Worm (Caenorhabditis elegans): Measurements from ENCODE around the gene Y105C5B.8.

The Y105C5B.8 gene

DNA sequence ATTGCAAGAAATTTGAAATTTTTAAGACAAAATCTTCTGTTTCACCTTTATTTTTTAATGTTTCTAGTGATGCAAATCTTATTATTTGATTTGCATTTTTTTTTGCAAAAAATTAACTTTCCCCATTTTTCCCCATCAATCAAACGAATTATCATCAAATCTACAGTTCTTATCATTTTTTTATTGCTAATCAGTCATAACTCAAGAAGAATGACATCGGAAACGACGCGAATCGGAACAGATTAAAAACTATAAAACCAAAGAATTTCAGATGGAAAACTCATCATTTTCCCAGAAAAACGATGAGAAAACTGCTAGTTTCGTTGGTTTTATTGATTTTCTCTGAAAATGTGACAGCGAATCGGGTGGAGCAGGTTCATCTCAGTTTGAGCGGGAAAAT lies 25.0 kb upstream of the Y105C5B.8 start, which contains the start of gene Y105C5B.15:
Gene Y105C5B.15 (plus strand): TSS at position 297 of the 400 bp plus-strand sequence.
- TF ChIP-seq sea-1 (GFP tag; conservative IDR thresholded peaks at IDR 0.05) = no peak
- no peak for TF ChIP-seq ama-1 (optimal IDR thresholded peaks at IDR 0.05)
- TF ChIP-seq pes-1 (GFP tag; IDR thresholded peaks at IDR 0.05) = no peak

DNA sequence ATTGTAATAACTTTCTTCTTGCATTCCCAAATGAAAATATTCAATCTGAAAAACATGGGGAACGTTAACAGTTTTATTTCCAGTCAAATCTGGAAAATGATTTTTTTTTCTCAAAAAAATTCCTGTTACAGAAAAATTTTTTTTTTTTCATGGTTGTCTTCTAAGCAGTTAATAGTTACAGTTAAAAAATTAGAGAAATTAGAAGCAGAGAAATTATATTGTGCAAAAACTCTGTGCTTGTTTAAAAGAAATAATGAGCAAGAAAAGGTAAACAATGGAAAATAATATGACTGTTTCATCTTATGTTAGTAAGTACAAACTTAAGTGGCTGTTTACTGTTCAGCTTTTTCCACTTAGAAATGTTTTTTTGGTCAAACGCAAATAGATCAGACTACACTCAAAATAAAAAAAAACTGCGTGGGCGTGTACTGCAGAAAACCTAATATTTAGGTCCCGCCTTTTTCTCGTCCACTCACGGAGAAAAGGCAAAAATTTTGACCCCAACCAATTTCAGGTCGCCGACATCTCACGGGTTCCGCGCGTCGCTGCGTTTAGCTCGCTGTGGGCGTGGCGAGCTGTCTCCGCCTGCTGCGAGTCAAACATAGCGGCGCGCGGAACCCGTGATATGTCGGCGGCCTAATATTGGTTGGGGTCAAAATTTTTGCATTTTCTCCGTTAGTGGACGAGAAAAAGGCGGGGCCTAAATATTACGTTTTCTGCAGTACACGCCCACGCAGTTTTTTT lies 24.4 kb upstream of the Y105C5B.8 start, which contains the start of gene ifas-3:
Gene ifas-3 (minus strand): TSS at position 51 of the 744 bp plus-strand sequence.
- TF ChIP-seq sea-1 (GFP tag; conservative IDR thresholded peaks at IDR 0.05) = no peak
- no peak for TF ChIP-seq scrt-1 (GFP tag; IDR thresholded peaks at IDR 0.05)
- TF ChIP-seq ceh-36 (tag; optimal IDR thresholded peaks at IDR 0.05) = no peak
- no peak for TF ChIP-seq flt-1 (GFP tag; IDR thresholded peaks at IDR 0.05)
- TF ChIP-seq aly-1 (tag; optimal IDR thresholded peaks at IDR 0.05) = no peak
- no peak for TF ChIP-seq tbx-37 (GFP tag; conservative IDR thresholded peaks at IDR 0.05)

DNA sequence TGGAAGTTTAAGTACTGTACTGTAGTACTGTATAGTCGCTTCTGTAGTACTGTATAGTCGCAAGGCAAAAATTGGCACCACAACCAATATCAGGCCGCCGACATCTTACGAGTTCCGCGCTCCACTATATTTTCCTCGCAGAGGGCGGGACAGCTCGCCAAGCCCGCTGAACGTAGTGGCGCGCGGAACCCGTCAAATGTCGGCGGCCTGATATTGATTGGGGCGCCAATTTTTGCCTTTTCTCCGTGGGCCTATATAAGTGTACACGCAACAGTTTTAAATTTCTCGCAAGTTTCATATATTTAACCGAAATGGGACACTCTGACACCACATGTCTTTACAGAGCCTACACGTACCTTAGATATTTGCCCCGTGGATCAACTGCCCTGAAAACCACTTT lies 23.3 kb upstream of the Y105C5B.8 start:
- TF ChIP-seq F13C5.2 (tag; optimal IDR thresholded peaks at IDR 0.05) = no peak
- TF ChIP-seq ama-1 (optimal IDR thresholded peaks at IDR 0.05) = no peak
- no peak for TF ChIP-seq ceh-13 (GFP tag; optimal IDR thresholded peaks at IDR 0.05)
- TF ChIP-seq hnd-1 (tag; optimal IDR thresholded peaks at IDR 0.05) = no peak
- TF ChIP-seq hmbx-1 (tag; optimal IDR thresholded peaks at IDR 0.05) = no peak
- no peak for TF ChIP-seq tra-4 (tag; optimal IDR thresholded peaks at IDR 0.05)
- TF ChIP-seq pes-1 (GFP tag; IDR thresholded peaks at IDR 0.05) = no peak
- TF ChIP-seq hmg-4 (GFP tag; optimal IDR thresholded peaks at IDR 0.05) = no peak
- no peak for TF ChIP-seq tbx-37 (GFP tag; conservative IDR thresholded peaks at IDR 0.05)
- TF ChIP-seq sea-1 (GFP tag; conservative IDR thresholded peaks at IDR 0.05) = no peak
- TF ChIP-seq ets-7 (tag; optimal IDR thresholded peaks at IDR 0.05) = no peak
- no peak for TF ChIP-seq ceh-36 (tag; optimal IDR thresholded peaks at IDR 0.05)
- TF ChIP-seq scrt-1 (GFP tag; IDR thresholded peaks at IDR 0.05) = no peak
- TF ChIP-seq aly-1 (tag; optimal IDR thresholded peaks at IDR 0.05) = no peak

DNA sequence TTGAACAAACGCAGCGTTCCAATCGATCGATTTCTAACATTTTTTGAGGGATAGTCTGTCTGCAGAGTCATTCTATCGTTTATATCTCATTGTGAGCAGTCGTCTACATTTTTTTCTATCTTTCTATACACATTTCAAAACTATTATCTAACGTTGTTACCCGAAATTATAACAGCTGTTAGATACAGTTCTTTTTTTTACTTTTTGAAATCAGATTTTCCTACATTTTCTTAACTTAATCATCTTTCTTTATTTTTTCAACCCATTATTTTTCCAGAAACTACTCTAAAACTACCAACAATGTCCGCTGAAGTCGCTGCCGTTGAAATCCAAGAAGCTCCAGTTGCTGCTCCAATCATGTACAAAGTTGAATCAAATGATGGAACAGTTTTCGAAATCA lies 19.9 kb upstream of the Y105C5B.8 start, which contains the start of gene skr-10:
Gene skr-10 (plus strand): TSS at position 301 of the 400 bp plus-strand sequence.
- no peak for TF ChIP-seq ets-7 (tag; optimal IDR thresholded peaks at IDR 0.05)
- no peak for TF ChIP-seq ceh-13 (GFP tag; optimal IDR thresholded peaks at IDR 0.05)
- no peak for TF ChIP-seq sea-1 (GFP tag; conservative IDR thresholded peaks at IDR 0.05)
- TF ChIP-seq hnd-1 (tag; optimal IDR thresholded peaks at IDR 0.05) = no peak
- TF ChIP-seq tra-4 (tag; optimal IDR thresholded peaks at IDR 0.05) = no peak
- TF ChIP-seq F13C5.2 (tag; optimal IDR thresholded peaks at IDR 0.05) = no peak
- no peak for TF ChIP-seq tbx-37 (GFP tag; conservative IDR thresholded peaks at IDR 0.05)
- TF ChIP-seq pes-1 (GFP tag; IDR thresholded peaks at IDR 0.05) = no peak
- TF ChIP-seq hmbx-1 (tag; optimal IDR thresholded peaks at IDR 0.05) = no peak
- no peak for TF ChIP-seq tbx-11 (GFP tag; IDR thresholded peaks at IDR 0.05)
- TF ChIP-seq ceh-36 (tag; optimal IDR thresholded peaks at IDR 0.05) = no peak
- no peak for TF ChIP-seq hmg-4 (GFP tag; optimal IDR thresholded peaks at IDR 0.05)
- no peak for TF ChIP-seq ama-1 (optimal IDR thresholded peaks at IDR 0.05)
- no peak for TF ChIP-seq aly-1 (tag; optimal IDR thresholded peaks at IDR 0.05)
- no peak for TF ChIP-seq B0310.2 (tag; optimal IDR thresholded peaks at IDR 0.05)
- TF ChIP-seq scrt-1 (GFP tag; IDR thresholded peaks at IDR 0.05) = no peak
- no peak for TF ChIP-seq flt-1 (GFP tag; IDR thresholded peaks at IDR 0.05)

DNA sequence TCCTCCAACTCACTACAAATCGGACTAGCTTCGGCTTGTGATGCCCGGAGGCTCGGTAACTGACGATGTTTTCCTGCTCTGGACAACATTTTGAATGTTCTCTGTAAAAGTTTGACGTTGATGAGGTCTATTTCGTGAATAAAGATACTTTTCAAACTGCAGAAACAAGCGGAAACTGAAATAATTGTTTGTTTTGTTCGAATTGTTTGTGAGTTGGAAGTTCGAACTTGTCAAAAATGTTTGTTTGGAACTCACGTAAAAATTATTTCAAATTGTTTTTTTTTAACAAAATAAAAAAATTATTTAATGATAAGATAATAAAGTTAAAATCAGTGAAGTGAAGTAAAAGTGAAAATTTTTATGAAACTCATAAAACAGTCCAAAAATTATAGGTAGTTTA lies 14.8 kb upstream of the Y105C5B.8 start, which contains the start of gene Y105C5B.11:
Gene Y105C5B.11 (minus strand): TSS at position 101 of the 400 bp plus-strand sequence.
- TF ChIP-seq scrt-1 (GFP tag; IDR thresholded peaks at IDR 0.05) = no peak
- TF ChIP-seq ceh-13 (GFP tag; optimal IDR thresholded peaks at IDR 0.05) = no peak
- TF ChIP-seq aly-1 (tag; optimal IDR thresholded peaks at IDR 0.05) = no peak
- TF ChIP-seq F13C5.2 (tag; optimal IDR thresholded peaks at IDR 0.05) = no peak
- no peak for TF ChIP-seq pes-1 (GFP tag; IDR thresholded peaks at IDR 0.05)
- no peak for TF ChIP-seq ets-7 (tag; optimal IDR thresholded peaks at IDR 0.05)
- no peak for TF ChIP-seq tbx-37 (GFP tag; conservative IDR thresholded peaks at IDR 0.05)
- no peak for TF ChIP-seq hnd-1 (tag; optimal IDR thresholded peaks at IDR 0.05)
- TF ChIP-seq sea-1 (GFP tag; conservative IDR thresholded peaks at IDR 0.05) = no peak
- TF ChIP-seq flt-1 (GFP tag; IDR thresholded peaks at IDR 0.05) = no peak

DNA sequence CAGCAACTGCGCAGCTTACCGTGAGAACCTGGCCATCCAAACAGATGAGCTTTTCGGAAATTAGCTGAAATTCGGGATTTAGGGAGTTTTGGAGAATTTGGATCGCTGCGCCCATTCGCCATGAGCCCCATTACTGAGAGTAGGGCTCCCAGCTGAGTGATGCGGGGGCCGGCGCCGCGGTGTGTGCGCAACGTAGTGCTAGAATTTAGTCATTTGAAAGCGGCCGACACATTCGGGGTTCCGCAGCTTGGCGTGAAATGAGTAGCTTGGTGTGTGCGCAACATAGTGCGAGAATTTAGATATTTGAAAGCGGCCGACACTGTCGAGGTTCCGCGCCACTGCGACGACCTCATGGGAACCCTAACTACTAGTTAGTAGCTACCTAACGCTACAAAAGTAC lies 14.2 kb upstream of the Y105C5B.8 start:
- TF ChIP-seq flt-1 (GFP tag; IDR thresholded peaks at IDR 0.05) (no peak), hmg-4 (GFP tag; optimal IDR thresholded peaks at IDR 0.05) (no peak), tbx-11 (GFP tag; IDR thresholded peaks at IDR 0.05) (no peak), ets-7 (tag; optimal IDR thresholded peaks at IDR 0.05) (no peak), hnd-1 (tag; optimal IDR thresholded peaks at IDR 0.05) (no peak), ceh-13 (GFP tag; optimal IDR thresholded peaks at IDR 0.05) (no peak), scrt-1 (GFP tag; IDR thresholded peaks at IDR 0.05) (no peak), tbx-37 (GFP tag; conservative IDR thresholded peaks at IDR 0.05) (no peak), sea-1 (GFP tag; conservative IDR thresholded peaks at IDR 0.05) (no peak), ama-1 (optimal IDR thresholded peaks at IDR 0.05) (no peak), aly-1 (tag; optimal IDR thresholded peaks at IDR 0.05) (no peak), tra-4 (tag; optimal IDR thresholded peaks at IDR 0.05) (no peak), B0310.2 (tag; optimal IDR thresholded peaks at IDR 0.05) (no peak)

DNA sequence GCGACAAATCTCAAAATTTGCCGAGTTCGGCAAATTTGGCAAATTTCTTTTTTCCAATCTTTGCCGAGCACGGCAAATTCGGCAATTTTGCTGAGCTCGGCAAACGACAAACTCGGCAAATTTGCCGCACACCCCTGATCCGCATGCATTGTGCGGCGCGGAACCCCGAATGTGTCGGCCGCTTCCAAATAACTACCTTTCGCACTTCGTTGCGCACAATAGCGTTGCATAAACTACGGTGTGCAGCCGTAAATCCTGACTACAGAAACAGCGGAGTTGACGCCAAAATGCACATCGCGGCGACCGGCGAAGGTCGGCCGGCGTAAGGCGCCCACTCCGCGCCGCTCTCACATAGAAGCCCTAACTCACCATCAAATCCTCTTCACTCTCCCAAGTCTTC lies 11.8 kb upstream of the Y105C5B.8 start:
- TF ChIP-seq B0310.2 (tag; optimal IDR thresholded peaks at IDR 0.05) = no peak

DNA sequence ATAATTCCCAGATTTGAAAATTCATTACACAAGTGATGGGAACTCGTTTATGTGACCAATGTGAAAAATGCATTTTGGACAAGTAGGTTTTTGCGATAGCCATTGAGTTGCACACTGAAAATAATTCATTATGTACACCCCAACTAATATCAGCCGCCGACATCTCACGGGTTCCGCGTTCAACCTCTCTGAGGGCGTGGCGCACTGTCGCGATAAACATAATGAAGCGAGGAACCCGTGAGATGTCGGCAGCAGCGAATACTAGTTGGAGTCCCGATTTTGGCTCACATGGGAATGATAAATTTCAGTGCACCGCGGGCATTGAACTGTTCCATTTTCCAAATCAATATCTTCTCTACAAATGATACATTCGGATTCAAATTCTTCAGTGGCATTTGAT lies 10.4 kb upstream of the Y105C5B.8 start:
- no peak for TF ChIP-seq tbx-37 (GFP tag; conservative IDR thresholded peaks at IDR 0.05)
- no peak for TF ChIP-seq pes-1 (GFP tag; IDR thresholded peaks at IDR 0.05)
- TF ChIP-seq aly-1 (tag; optimal IDR thresholded peaks at IDR 0.05) = no peak
- no peak for TF ChIP-seq flt-1 (GFP tag; IDR thresholded peaks at IDR 0.05)
- no peak for TF ChIP-seq hnd-1 (tag; optimal IDR thresholded peaks at IDR 0.05)
- no peak for TF ChIP-seq B0310.2 (tag; optimal IDR thresholded peaks at IDR 0.05)
- no peak for TF ChIP-seq sea-1 (GFP tag; conservative IDR thresholded peaks at IDR 0.05)
- TF ChIP-seq hmbx-1 (tag; optimal IDR thresholded peaks at IDR 0.05) = no peak
- TF ChIP-seq scrt-1 (GFP tag; IDR thresholded peaks at IDR 0.05) = no peak
- TF ChIP-seq tra-4 (tag; optimal IDR thresholded peaks at IDR 0.05) = no peak
- no peak for TF ChIP-seq ceh-13 (GFP tag; optimal IDR thresholded peaks at IDR 0.05)
- TF ChIP-seq hmg-4 (GFP tag; optimal IDR thresholded peaks at IDR 0.05) = no peak
- TF ChIP-seq tbx-11 (GFP tag; IDR thresholded peaks at IDR 0.05) = no peak
- TF ChIP-seq ets-7 (tag; optimal IDR thresholded peaks at IDR 0.05) = no peak
- no peak for TF ChIP-seq ama-1 (optimal IDR thresholded peaks at IDR 0.05)
- TF ChIP-seq F13C5.2 (tag; optimal IDR thresholded peaks at IDR 0.05) = no peak
- TF ChIP-seq ceh-36 (tag; optimal IDR thresholded peaks at IDR 0.05) = no peak
